Fruit fly (Drosophila melanogaster): Measurements from ENCODE around the gene CG12605.

The CG12605 gene

DNA sequence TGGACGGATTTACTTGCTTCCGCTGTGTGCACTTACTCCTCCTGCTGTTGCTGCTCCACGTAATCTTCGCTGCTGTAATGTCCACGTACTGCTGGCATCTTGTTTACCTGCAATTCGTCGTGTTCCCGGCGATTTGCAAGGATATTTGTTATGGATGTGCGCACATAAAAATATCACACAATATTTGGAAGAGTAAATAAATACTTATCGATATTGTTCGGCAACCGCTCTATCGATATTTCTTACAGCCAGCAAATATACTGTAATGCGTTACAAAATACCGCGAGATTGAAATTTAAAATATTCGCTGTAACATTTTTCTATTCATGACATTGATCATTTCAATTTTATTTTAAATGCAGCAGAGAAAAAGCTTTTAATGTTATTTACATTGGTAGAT lies 26.8 kb downstream of the CG12605 start, which contains the start of gene CG10866 (continued):
- TF ChIP-seq mld (GFP tag; IDR thresholded peaks at IDR 0.05; ENCODE audit: partially characterized antibody), result 0 out of 3 replicates have a peak, but pooled peaks have one; percentile 8
- TF ChIP-seq CG8290 (GFP tag; optimal IDR thresholded peaks at IDR 0.05), result no peak
- peak in 1 of 2 experiments; percentile 57 for TF ChIP-seq CG8290 (tag; optimal IDR thresholded peaks at IDR 0.05)
- peak; percentile 42 for TF ChIP-seq MESR4 (GFP tag; optimal IDR thresholded peaks at IDR 0.05)
- TF ChIP-seq CG2129 (GFP tag; IDR thresholded peaks at IDR 0.05; ENCODE audit: partially characterized antibody), result peak; percentile 64
- no peak for TF ChIP-seq lmd (GFP tag; IDR thresholded peaks at IDR 0.05)
- TF ChIP-seq CG14860 (GFP tag; IDR thresholded peaks at IDR 0.05; ENCODE audit: partially characterized antibody), result peak; percentile 66; the same call in 2 of the 3 replicates
- TF ChIP-seq CG14050 (GFP tag; IDR thresholded peaks at IDR 0.05), result no peak
- peak; percentile 79 for TF ChIP-seq E2f2 (GFP tag; IDR thresholded peaks at IDR 0.05)
- TF ChIP-seq unc-4 (GFP tag; IDR thresholded peaks at IDR 0.05; ENCODE audit: partially characterized antibody), result peak; percentile 84
- TF ChIP-seq mirr (GFP tag; optimal IDR thresholded peaks at IDR 0.05), result no peak
- no peak for TF ChIP-seq CG10267 (tag; optimal IDR thresholded peaks at IDR 0.05)
- no peak for TF ChIP-seq vvl (GFP tag; IDR thresholded peaks at IDR 0.05)
- no peak for TF ChIP-seq MTF-1 (GFP tag; optimal IDR thresholded peaks at IDR 0.05; ENCODE audit: borderline replicate concordance)
- TF ChIP-seq CG34224 (GFP tag; IDR thresholded peaks at IDR 0.05; ENCODE audit: partially characterized antibody), result peak; percentile 86
- TF ChIP-seq onecut (GFP tag; IDR thresholded peaks at IDR 0.05), result no peak
- peak; percentile 39 for TF ChIP-seq CG15514 (GFP tag; optimal IDR thresholded peaks at IDR 0.05)
- peak; percentile 6 for TF ChIP-seq CG12659 (GFP tag; optimal IDR thresholded peaks at IDR 0.05)
- TF ChIP-seq ato (GFP tag; IDR thresholded peaks at IDR 0.05; ENCODE audit: partially characterized antibody), result peak; percentile 56
- no peak for TF ChIP-seq Hr3 (GFP tag; optimal IDR thresholded peaks at IDR 0.05)
- TF ChIP-seq tx (GFP tag; optimal IDR thresholded peaks at IDR 0.05), result no peak
- no peak for TF ChIP-seq CG13624 (GFP tag; optimal IDR thresholded peaks at IDR 0.05)
- no peak for TF ChIP-seq CG13123 (GFP tag; optimal IDR thresholded peaks at IDR 0.05)
- peak; percentile 83 for TF ChIP-seq BEAF-32 (GFP tag; optimal IDR thresholded peaks at IDR 0.05)

DNA sequence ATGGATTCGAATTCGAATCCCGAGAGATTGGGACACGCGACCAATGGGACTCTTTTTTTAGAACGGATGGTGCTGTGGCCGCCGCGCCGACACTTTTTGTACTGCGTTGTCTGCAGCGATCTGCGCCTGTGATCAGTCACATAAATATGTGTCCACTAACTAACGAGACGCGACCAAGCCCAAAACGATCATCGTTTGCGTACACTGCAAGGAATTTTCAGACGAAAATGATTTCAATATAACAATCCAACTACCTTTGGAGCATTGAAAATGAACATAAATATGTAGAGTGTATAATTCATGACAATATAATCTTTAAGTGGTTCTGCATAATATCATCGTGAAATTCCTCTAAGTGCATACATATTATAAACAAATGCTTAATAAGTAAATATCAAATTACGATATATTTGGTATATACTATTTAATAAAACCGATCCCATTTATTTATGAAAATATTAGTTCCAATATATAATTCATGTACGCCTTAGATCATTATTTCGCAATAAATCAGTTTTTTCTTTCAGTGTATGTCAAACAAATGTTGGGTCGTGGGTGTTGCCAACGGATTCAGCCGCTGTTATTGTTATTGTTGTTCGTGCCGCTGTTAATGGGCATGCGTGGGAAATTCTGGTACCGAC lies 28.9 kb downstream of the CG12605 start, which contains the start of gene Eip63F-1:
Gene Eip63F-1 (minus strand): TSS at position 51 of the 641 bp plus-strand sequence.
- peak; percentile 38 for TF ChIP-seq D19B (GFP tag; optimal IDR thresholded peaks at IDR 0.05)
- peak; percentile 28 for TF ChIP-seq trem (tag; optimal IDR thresholded peaks at IDR 0.05)
- TF ChIP-seq CG1603 (tag; optimal IDR thresholded peaks at IDR 0.05), result peak; percentile 59
- no peak for TF ChIP-seq disco-r (GFP tag; optimal IDR thresholded peaks at IDR 0.05)
- TF ChIP-seq Chrac-16 (GFP tag; optimal IDR thresholded peaks at IDR 0.05), result peak; percentile 37
- peak; percentile 81 for TF ChIP-seq scrt (GFP tag; optimal IDR thresholded peaks at IDR 0.05)
- peak; percentile 74 for TF ChIP-seq CG18599 (GFP tag; optimal IDR thresholded peaks at IDR 0.05)
- no peak for TF ChIP-seq her (GFP tag; optimal IDR thresholded peaks at IDR 0.05)
- TF ChIP-seq CG14710 (tag; optimal IDR thresholded peaks at IDR 0.05), result peak; percentile 42
- peak; percentile 61 for TF ChIP-seq CG9932 (GFP tag; IDR thresholded peaks at IDR 0.05)
- TF ChIP-seq odd (GFP tag; optimal IDR thresholded peaks at IDR 0.05), result peak; percentile 51
- no peak for TF ChIP-seq da (GFP tag; optimal IDR thresholded peaks at IDR 0.05)
- TF ChIP-seq CG9437 (GFP tag; optimal IDR thresholded peaks at IDR 0.05), result peak; percentile 75
- TF ChIP-seq MTF-1 (GFP tag; optimal IDR thresholded peaks at IDR 0.05; ENCODE audit: borderline replicate concordance), result no peak
- no peak for TF ChIP-seq Scr (GFP tag; IDR thresholded peaks at IDR 0.05; ENCODE audit: partially characterized antibody)
- TF ChIP-seq CG12769 (tag; optimal IDR thresholded peaks at IDR 0.05), result peak; percentile 48
- peak; percentile 49 for TF ChIP-seq tio (GFP tag; optimal IDR thresholded peaks at IDR 0.05)
- TF ChIP-seq CG8944 (GFP tag; optimal IDR thresholded peaks at IDR 0.05), result no peak
- no peak for TF ChIP-seq ro (GFP tag; IDR thresholded peaks at IDR 0.05)
- no peak for TF ChIP-seq CG10959 (GFP tag; IDR thresholded peaks at IDR 0.05)
- TF ChIP-seq Nf-YB (GFP tag; optimal IDR thresholded peaks at IDR 0.05), result peak; percentile 52
- TF ChIP-seq Hmr (GFP tag; optimal IDR thresholded peaks at IDR 0.05), result peak; percentile 57
- peak; percentile 81 for TF ChIP-seq Sox102F (GFP tag; optimal IDR thresholded peaks at IDR 0.05)
- peak; percentile 4 for TF ChIP-seq CG13123 (GFP tag; optimal IDR thresholded peaks at IDR 0.05)
- TF ChIP-seq CG32532 (GFP tag; IDR thresholded peaks at IDR 0.05), result peak; percentile 55
- TF ChIP-seq eve (GFP tag; optimal IDR thresholded peaks at IDR 0.05), result no peak
- peak; percentile 78 for TF ChIP-seq CG10147 (GFP tag; optimal IDR thresholded peaks at IDR 0.05)
